Fruit fly (Drosophila melanogaster) whole organism, prepupa: Measurements from ENCODE around the gene CG17666.

Source experiments
- CG10631 ChIP-seq: fragments of 200-800 bp; sonication (Bioruptor generic); optimal IDR thresholded peaks from 2 replicates; lab custom pipeline; 2016; ENCODE audit warnings: missing biosample characterization, missing genetic modification characterization
- CG10669 ChIP-seq: fragments of 200-800 bp; sonication (Bioruptor generic); optimal IDR thresholded peaks from 3 replicates; lab custom pipeline; 2018; ENCODE audit warnings: missing biosample characterization, mild to moderate bottlenecking, missing genetic modification characterization, moderate library complexity
- CG11294 ChIP-seq: fragments of 200-800 bp; sonication (Bioruptor generic); IDR thresholded peaks from 2 replicates; pipeline ENCODE4 v1.3.6; 2022; ENCODE audit warnings: missing biosample characterization, missing genetic modification characterization
- CG11762 ChIP-seq: fragments of 200-800 bp; sonication (Bioruptor generic); optimal IDR thresholded peaks from 3 replicates; lab custom pipeline; 2016; ENCODE audit warnings: missing biosample characterization, missing genetic modification characterization; ENCODE audit not compliant: insufficient read depth
- CG11902 ChIP-seq: fragments of 200-800 bp; sonication (Bioruptor generic); optimal IDR thresholded peaks from 3 replicates; lab custom pipeline; 2016; ENCODE audit warnings: missing biosample characterization, missing genetic modification characterization
- CG1621 ChIP-seq: fragments of 200-800 bp; sonication (Bioruptor generic); optimal IDR thresholded peaks from 3 replicates; lab custom pipeline; 2018; ENCODE audit warnings: missing biosample characterization, mild to moderate bottlenecking, missing genetic modification characterization
- CG16779 ChIP-seq: fragments of 200-800 bp; sonication (Bioruptor generic); optimal IDR thresholded peaks from 3 replicates; lab custom pipeline; 2017; ENCODE audit warnings: missing biosample characterization, mild to moderate bottlenecking, missing genetic modification characterization
- CG3032 ChIP-seq: fragments of 200-800 bp; optimal IDR thresholded peaks from 2 replicates; lab custom pipeline; 2019; ENCODE audit warnings: missing biosample characterization, mild to moderate bottlenecking, missing genetic modification characterization, moderate library complexity
- CG32006 ChIP-seq: fragments of 200-800 bp; sonication (Bioruptor generic); optimal IDR thresholded peaks from 3 replicates; lab custom pipeline; 2017; ENCODE audit warnings: missing biosample characterization, mild to moderate bottlenecking, missing genetic modification characterization
- CG3919 ChIP-seq: fragments of 200-800 bp; sonication (Bioruptor generic); optimal IDR thresholded peaks from 3 replicates; lab custom pipeline; 2016; ENCODE audit warnings: missing biosample characterization, missing genetic modification characterization
- CG4318 ChIP-seq: fragments of 200-800 bp; sonication (Bioruptor generic); optimal IDR thresholded peaks from 3 replicates; lab custom pipeline; 2017; ENCODE audit warnings: missing biosample characterization, mild to moderate bottlenecking, missing genetic modification characterization
- CG6163 ChIP-seq: fragments of 200-800 bp; sonication (Bioruptor generic); IDR thresholded peaks from 3 replicates; pipeline ENCODE4 v1.3.6; 2022; ENCODE audit warnings: missing biosample characterization, missing genetic modification characterization
- CG6276 ChIP-seq: fragments of 200-800 bp; sonication (Bioruptor generic); optimal IDR thresholded peaks from 2 replicates; lab custom pipeline; 2017; ENCODE audit warnings: missing biosample characterization, mild to moderate bottlenecking, missing genetic modification characterization
- CG6792 ChIP-seq: fragments of 200-800 bp; sonication (Bioruptor generic); optimal IDR thresholded peaks from 3 replicates; lab custom pipeline; 2016; ENCODE audit warnings: missing biosample characterization, missing genetic modification characterization
- CG6808 ChIP-seq: fragments of 200-800 bp; sonication (Bioruptor generic); optimal IDR thresholded peaks from 3 replicates; lab custom pipeline; 2017; ENCODE audit warnings: missing biosample characterization, missing genetic modification characterization, mild to moderate bottlenecking, moderate library complexity, missing genetic modification reagents
- CG6854 ChIP-seq: fragments of 200-800 bp; sonication (Bioruptor generic); optimal IDR thresholded peaks from 2 replicates; lab custom pipeline; 2017; ENCODE audit warnings: missing biosample characterization, mild to moderate bottlenecking, missing genetic modification characterization
- CG8119 ChIP-seq: fragments of 200-800 bp; sonication (Bioruptor generic); IDR thresholded peaks from 3 replicates; pipeline ENCODE4 v1.3.6; 2022; ENCODE audit warnings: missing biosample characterization, missing genetic modification characterization
- CG8319 ChIP-seq: fragments of 200-800 bp; sonication (Bioruptor generic); optimal IDR thresholded peaks from 3 replicates; lab custom pipeline; 2016; ENCODE audit warnings: missing biosample characterization, missing genetic modification characterization
- CG8632 ChIP-seq: fragments of 200-800 bp; sonication (Bioruptor generic); optimal IDR thresholded peaks from 3 replicates; lab custom pipeline; 2016; ENCODE audit warnings: missing biosample characterization, missing genetic modification characterization
- CG9139 ChIP-seq: fragments of 200-800 bp; sonication (Bioruptor generic); optimal IDR thresholded peaks from 3 replicates; lab custom pipeline; 2017; ENCODE audit warnings: missing biosample characterization, mild to moderate bottlenecking, missing genetic modification characterization
- Eip75B ChIP-seq: fragments of 200-800 bp; sonication (Bioruptor generic); optimal IDR thresholded peaks from 3 replicates; lab custom pipeline; 2016; ENCODE audit warnings: missing biosample characterization, missing genetic modification characterization
- Eip93F ChIP-seq: fragments of 200-800 bp; sonication (Bioruptor generic); optimal IDR thresholded peaks from 2 replicates; lab custom pipeline; 2016; ENCODE audit warnings: missing biosample characterization, mild to moderate bottlenecking, missing genetic modification characterization
- Ets21C ChIP-seq: fragments of 200-800 bp; sonication (Bioruptor generic); optimal IDR thresholded peaks from 3 replicates; lab custom pipeline; 2016; ENCODE audit warnings: missing biosample characterization, missing genetic modification characterization
- Ets96B ChIP-seq: fragments of 200-800 bp; optimal IDR thresholded peaks from 2 replicates; lab custom pipeline; 2019; ENCODE audit warnings: missing biosample characterization, mild to moderate bottlenecking, missing genetic modification characterization, moderate library complexity
- Gug ChIP-seq: fragments of 200-800 bp; sonication (Bioruptor generic); IDR thresholded peaks from 2 replicates; pipeline ENCODE4 v1.3.6; 2022; ENCODE audit warnings: missing biosample characterization, missing genetic modification characterization
- Hr38 ChIP-seq: sonication (Bioruptor generic); optimal IDR thresholded peaks from 2 replicates; lab custom pipeline; 2016; ENCODE audit warnings: missing biosample characterization, missing genetic modification characterization
- Hr39 ChIP-seq: fragments of 200-800 bp; sonication (Bioruptor generic); optimal IDR thresholded peaks from 2 replicates; lab custom pipeline; 2016; ENCODE audit warnings: missing biosample characterization, missing genetic modification characterization
- Lpt ChIP-seq: fragments of 200-800 bp; sonication (Bioruptor generic); optimal IDR thresholded peaks from 3 replicates; lab custom pipeline; 2016; ENCODE audit warnings: missing biosample characterization, missing genetic modification characterization
- Met ChIP-seq: fragments of 200-800 bp; sonication (Bioruptor generic); optimal IDR thresholded peaks from 3 replicates; lab custom pipeline; 2016; ENCODE audit warnings: missing biosample characterization, missing genetic modification characterization
- OdsH ChIP-seq: fragments of 200-800 bp; sonication (Bioruptor generic); optimal IDR thresholded peaks from 3 replicates; lab custom pipeline; 2016; ENCODE audit warnings: missing biosample characterization, missing genetic modification characterization
- Smox ChIP-seq: fragments of 200-800 bp; sonication (Bioruptor generic); optimal IDR thresholded peaks from 3 replicates; lab custom pipeline; 2016; ENCODE audit warnings: missing biosample characterization, missing genetic modification characterization
- Sox14 ChIP-seq: fragments of 200-800 bp; sonication (Bioruptor generic); optimal IDR thresholded peaks from 3 replicates; lab custom pipeline; 2016; ENCODE audit warnings: missing biosample characterization, missing genetic modification characterization
- achi ChIP-seq: fragments of 200-800 bp; sonication (Bioruptor generic); optimal IDR thresholded peaks from 3 replicates; lab custom pipeline; 2016; ENCODE audit warnings: missing biosample characterization, missing genetic modification characterization
- acj6 ChIP-seq: fragments of 200-800 bp; sonication (Bioruptor generic); optimal IDR thresholded peaks from 3 replicates; lab custom pipeline; 2016; ENCODE audit warnings: missing biosample characterization, missing genetic modification characterization
- cyc ChIP-seq: fragments of 200-800 bp; sonication (Bioruptor generic); optimal IDR thresholded peaks from 3 replicates; lab custom pipeline; 2016; ENCODE audit warnings: missing biosample characterization, missing genetic modification characterization
- dac ChIP-seq: fragments of 200-800 bp; sonication (Bioruptor generic); optimal IDR thresholded peaks from 2 replicates; lab custom pipeline; 2017; ENCODE audit warnings: missing biosample characterization, mild to moderate bottlenecking, missing genetic modification characterization
- eg ChIP-seq: fragments of 200-800 bp; sonication (Bioruptor generic); IDR thresholded peaks from 3 replicates; pipeline ENCODE4 v1.3.6; 2022; ENCODE audit warnings: missing biosample characterization, missing genetic modification characterization
- esn ChIP-seq: fragments of 200-800 bp; sonication (Bioruptor generic); optimal IDR thresholded peaks from 2 replicates; lab custom pipeline; 2016; ENCODE audit warnings: missing biosample characterization, mild to moderate bottlenecking, missing genetic modification characterization, moderate library complexity
- fd59A ChIP-seq: fragments of 200-800 bp; sonication (Bioruptor generic); optimal IDR thresholded peaks from 2 replicates; lab custom pipeline; 2017; ENCODE audit warnings: missing biosample characterization, mild to moderate bottlenecking, missing genetic modification characterization, missing genetic modification reagents
- fd85E ChIP-seq: fragments of 200-800 bp; sonication (Bioruptor generic); optimal IDR thresholded peaks from 3 replicates; lab custom pipeline; 2016; ENCODE audit warnings: missing biosample characterization, missing genetic modification characterization
- fkh ChIP-seq: fragments of 200-800 bp; sonication (Bioruptor generic); optimal IDR thresholded peaks from 3 replicates; lab custom pipeline; 2017; ENCODE audit warnings: missing biosample characterization, mild to moderate bottlenecking, missing genetic modification characterization, moderate library complexity
- lz ChIP-seq: fragments of 200-800 bp; sonication (Bioruptor generic); optimal IDR thresholded peaks from 3 replicates; lab custom pipeline; 2016; ENCODE audit warnings: missing biosample characterization, missing genetic modification characterization
- net ChIP-seq: fragments of 200-800 bp; sonication (Bioruptor generic); optimal IDR thresholded peaks from 3 replicates; lab custom pipeline; 2016; ENCODE audit warnings: missing biosample characterization, missing genetic modification characterization
- pdm3 ChIP-seq: fragments of 200-800 bp; sonication (Bioruptor generic); optimal IDR thresholded peaks from 3 replicates; lab custom pipeline; 2016; ENCODE audit warnings: missing biosample characterization, missing genetic modification characterization
- salr ChIP-seq, 2 experiments: fragments of 200-800 bp; sonication (Bioruptor generic); optimal IDR thresholded peaks; 3 replicates each; lab custom pipeline; 2016 to 2018; ENCODE audit warnings: missing biosample characterization in 2 of 2, missing genetic modification characterization in 2 of 2, mild to moderate bottlenecking in 1 of 2
- spab ChIP-seq: fragments of 200-800 bp; sonication (Bioruptor generic); optimal IDR thresholded peaks from 2 replicates; lab custom pipeline; 2017; ENCODE audit warnings: missing biosample characterization, mild to moderate bottlenecking, missing genetic modification characterization, missing genetic modification reagents
- ss ChIP-seq, 2 experiments: fragments of 200-800 bp; sonication (Bioruptor generic); optimal IDR thresholded peaks; 2 replicates in 1 of 2; 3 replicates in 1 of 2; lab custom pipeline; 2017 to 2018; ENCODE audit warnings: mild to moderate bottlenecking in 2 of 2, missing biosample characterization in 2 of 2, missing genetic modification characterization in 2 of 2, moderate library complexity in 1 of 2
- svp ChIP-seq: fragments of 200-800 bp; sonication (Bioruptor generic); peaks from one replicate; lab custom pipeline; 2016; ENCODE audit warnings: missing biosample characterization, missing genetic modification characterization
- topi ChIP-seq: fragments of 200-800 bp; sonication (Bioruptor generic); optimal IDR thresholded peaks from 3 replicates; lab custom pipeline; 2016; ENCODE audit warnings: missing biosample characterization, missing genetic modification characterization
- vri ChIP-seq: fragments of 200-800 bp; sonication (Bioruptor generic); optimal IDR thresholded peaks from 3 replicates; lab custom pipeline; 2016; ENCODE audit warnings: missing biosample characterization, mild to moderate bottlenecking, missing genetic modification characterization

Gene CG17666

DNA sequence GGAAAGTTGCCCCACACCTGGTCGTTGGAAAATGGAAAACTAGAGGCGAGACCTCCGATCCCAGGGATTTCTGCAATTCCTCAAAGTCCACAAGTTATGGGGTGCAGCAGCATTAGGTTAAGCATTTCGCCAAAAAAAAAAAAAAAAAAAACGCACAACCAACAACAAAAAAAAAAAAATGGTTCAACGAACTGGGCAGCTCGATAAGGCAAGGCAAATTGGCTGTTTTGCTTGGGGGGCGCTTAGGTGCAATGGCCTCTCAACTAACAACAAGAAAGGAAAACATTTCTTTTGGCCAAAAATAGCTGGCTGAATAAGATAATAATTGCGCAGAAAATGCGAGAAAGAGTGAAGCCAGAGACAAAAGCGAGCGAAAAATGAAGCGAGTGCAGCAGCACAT, 19.0 kb downstream of the CG17666 start (continued):
- TF ChIP-seq pdm3 (GFP tag; lab: Kevin White, UChicago) (no peak), cyc (GFP tag; lab: Kevin White, UChicago) (no peak), CG6163 (GFP tag; lab: Robert Waterston, UW) (no peak), achi (GFP tag; lab: Kevin White, UChicago) (no peak)

dm6 chr3L:12802443-12802865, 21.3 kb downstream of the CG17666 start:
- TF ChIP-seq ss (GFP tag; optimal IDR thresholded peaks at IDR 0.05; lab: Kevin White, UChicago) (no peak), fd59A (GFP tag; lab: Kevin White, UChicago) (no peak), OdsH (GFP tag; lab: Kevin White, UChicago) (peak; percentile 52), acj6 (GFP tag; lab: Kevin White, UChicago) (peak; percentile 18), CG11762 (GFP tag; lab: Kevin White, UChicago) (peak; percentile 49), CG9139 (GFP tag; lab: Kevin White, UChicago) (no peak), achi (GFP tag; lab: Kevin White, UChicago) (peak; percentile 18), net (GFP tag; lab: Kevin White, UChicago) (peak; percentile 63), CG8632 (GFP tag; lab: Kevin White, UChicago) (no peak), CG10631 (peak; percentile 7), CG3032 (tag; lab: Kevin White, UChicago) (no peak), CG11902 (GFP tag; lab: Kevin White, UChicago) (no peak), Lpt (GFP tag; lab: Kevin White, UChicago) (peak; percentile 78), vri (peak; percentile 86), CG10669 (GFP tag; lab: Kevin White, UChicago) (no peak), Sox14 (GFP tag; lab: Kevin White, UChicago) (peak; percentile 63), Hr39 (no peak), CG6854 (GFP tag; lab: Kevin White, UChicago) (no peak), fd85E (GFP tag; lab: Kevin White, UChicago) (no peak), CG1621 (no peak), CG8319 (no peak), svp (GFP tag; lab: Kevin White, UChicago) (no peak), Hr38 (no peak), CG16779 (peak; percentile 77), Gug (GFP tag; lab: Robert Waterston, UW) (peak; percentile 76), spab (no peak), lz (GFP tag; lab: Kevin White, UChicago) (no peak), CG32006 (GFP tag; lab: Kevin White, UChicago) (peak; percentile 84), Eip75B (GFP tag; lab: Kevin White, UChicago) (no peak), CG6276 (GFP tag; lab: Kevin White, UChicago) (peak; percentile 95), eg (GFP tag; lab: Robert Waterston, UW) (peak; percentile 91), esn (GFP tag; lab: Kevin White, UChicago) (no peak), CG8119 (GFP tag; lab: Robert Waterston, UW) (peak; percentile 91), Ets21C (GFP tag; lab: Kevin White, UChicago) (no peak), CG6792 (GFP tag; lab: Kevin White, UChicago) (peak; percentile 10), fkh (peak; percentile 52), salr (GFP tag; optimal IDR thresholded peaks at IDR 0.05; lab: Kevin White, UChicago) (peak in 1 of 2 experiments; percentile 35), Ets96B (no peak), Eip93F (GFP tag; lab: Kevin White, UChicago) (peak; percentile 24), CG11294 (peak; percentile 50; the same call in 1 of the 2 replicates), CG4318 (peak; percentile 50), Met (GFP tag; lab: Kevin White, UChicago) (no peak), cyc (GFP tag; lab: Kevin White, UChicago) (no peak), CG6808 (peak; percentile 32), CG3919 (GFP tag; lab: Kevin White, UChicago) (no peak), pdm3 (GFP tag; lab: Kevin White, UChicago) (peak; percentile 51), dac (GFP tag; lab: Kevin White, UChicago) (peak; percentile 57), topi (no peak), CG6163 (GFP tag; lab: Robert Waterston, UW) (peak; percentile 86), Smox (GFP tag; lab: Kevin White, UChicago) (no peak)
